Fruit fly (Drosophila melanogaster): ENCODE measurements around the gene Arp2.

- TF ChIP-seq pan (optimal IDR thresholded peaks at IDR 0.05) (no peak), usp (GFP tag; optimal IDR thresholded peaks at IDR 0.05) (no peak), psq (optimal IDR thresholded peaks at IDR 0.05) (no peak), Dll (optimal IDR thresholded peaks at IDR 0.05) (no peak)
Observed at dm6 chrX:16595411-16595810, 41.6 kb upstream of the Arp2 start.
